Worm (Caenorhabditis elegans) whole organism, young adult: ENCODE results near the gene emc-1.

ENCODE experiments used
- B0019.2 ChIP-seq: fragments of 200-800 bp; sonication (Bioruptor generic); conservative IDR thresholded peaks from 2 replicates; pipeline ENCODE4 v1.3.6; 2022; ENCODE audit warnings: missing genetic modification reagents, missing genetic modification characterization, missing compliant biosample characterization
- B0336.3 ChIP-seq: fragments of 200-800 bp; sonication (Bioruptor generic); IDR thresholded peaks from 2 replicates; pipeline ENCODE4 v1.3.6; 2022; ENCODE audit warnings: missing genetic modification characterization, missing compliant biosample characterization
- D2030.7 ChIP-seq: fragments of 200-800 bp; sonication (Bioruptor generic); IDR thresholded peaks from 2 replicates; pipeline ENCODE4 v1.3.6; 2022; ENCODE audit warnings: missing genetic modification reagents, missing genetic modification characterization, missing compliant biosample characterization
- F22D6.2 ChIP-seq: sonication (generic microtip); optimal IDR thresholded peaks from 2 replicates; lab custom pipeline; 2016; ENCODE audit warnings: mild to moderate bottlenecking, missing genetic modification characterization, missing compliant biosample characterization
- F33H1.4 ChIP-seq: fragments of 200-800 bp; sonication (Bioruptor generic); IDR thresholded peaks from 2 replicates; pipeline ENCODE4 v1.3.6; 2022; ENCODE audit warnings: missing genetic modification reagents, missing genetic modification characterization, missing compliant biosample characterization
- F37B4.10 ChIP-seq: fragments of 200-800 bp; sonication (Bioruptor generic); IDR thresholded peaks from 2 replicates; pipeline ENCODE4 v1.3.6; 2022; ENCODE audit warnings: missing genetic modification characterization, missing compliant biosample characterization
- F52B5.7 ChIP-seq: sonication (generic microtip); optimal IDR thresholded peaks from 2 replicates; lab custom pipeline; 2016; ENCODE audit warnings: mild to moderate bottlenecking, missing genetic modification characterization, missing compliant biosample characterization
- F57A8.1 ChIP-seq: fragments of 200-800 bp; sonication (Bioruptor generic); optimal IDR thresholded peaks from 2 replicates; lab custom pipeline; 2018; ENCODE audit warnings: mild to moderate bottlenecking, missing genetic modification characterization, moderate library complexity, missing compliant biosample characterization
- F57C9.4 ChIP-seq: sonication (generic microtip); optimal IDR thresholded peaks from 2 replicates; lab custom pipeline; 2017; ENCODE audit warnings: mild to moderate bottlenecking, missing genetic modification characterization, missing compliant biosample characterization
- K12H6.12 ChIP-seq: fragments of 200-800 bp; sonication (Bioruptor generic); optimal IDR thresholded peaks from 2 replicates; lab custom pipeline; 2018; ENCODE audit warnings: mild to moderate bottlenecking, missing genetic modification characterization, missing compliant biosample characterization
- T07F8.4 ChIP-seq: sonication (generic microtip); optimal IDR thresholded peaks from 2 replicates; lab custom pipeline; 2016; ENCODE audit warnings: mild to moderate bottlenecking, missing genetic modification characterization, moderate library complexity, missing compliant biosample characterization
- Y56A3A.18 ChIP-seq: fragments of 200-800 bp; sonication (Bioruptor generic); IDR thresholded peaks from 2 replicates; pipeline ENCODE4 v1.3.6; 2022; ENCODE audit warnings: missing genetic modification reagents, missing genetic modification characterization, missing compliant biosample characterization
- aptf-2 ChIP-seq: fragments of 200-800 bp; sonication (Bioruptor generic); conservative IDR thresholded peaks from 2 replicates; pipeline ENCODE4 v1.3.6; 2022; ENCODE audit warnings: missing genetic modification reagents, missing genetic modification characterization, missing compliant biosample characterization
- attf-3 ChIP-seq: fragments of 200-800 bp; sonication (Bioruptor generic); conservative IDR thresholded peaks from 2 replicates; pipeline ENCODE4 v1.3.6; 2022; ENCODE audit warnings: missing genetic modification reagents, missing genetic modification characterization, missing compliant biosample characterization
- attf-5 ChIP-seq: fragments of 200-800 bp; sonication (Bioruptor generic); optimal IDR thresholded peaks from 2 replicates; lab custom pipeline; 2018; ENCODE audit warnings: mild to moderate bottlenecking, missing genetic modification characterization, missing compliant biosample characterization
- ccch-3 ChIP-seq: fragments of 200-800 bp; sonication (Bioruptor generic); optimal IDR thresholded peaks from 2 replicates; lab custom pipeline; 2018; ENCODE audit warnings: mild to moderate bottlenecking, missing genetic modification characterization, missing compliant biosample characterization
- cebp-1 ChIP-seq, 2 experiments: fragments of 200-800 bp in 1 of 2; sonication (Bioruptor generic) in 1 of 2; sonication (generic microtip) in 1 of 2; IDR thresholded peaks in 1 of 2; optimal IDR thresholded peaks in 1 of 2; 2 replicates each; pipeline versions ENCODE4 v1.3.6 to Lab custom; 2017 to 2022; ENCODE audit warnings: missing compliant biosample characterization in 2 of 2, missing genetic modification characterization in 2 of 2, mild to moderate bottlenecking in 1 of 2, missing genetic modification reagents in 1 of 2, moderate library complexity in 1 of 2
- chd-7 ChIP-seq: sonication (generic microtip); optimal IDR thresholded peaks from 2 replicates; lab custom pipeline; 2016; ENCODE audit warnings: mild to moderate bottlenecking, missing genetic modification characterization, moderate library complexity, missing compliant biosample characterization
- dox-1 ChIP-seq: fragments of 200-800 bp; sonication (Bioruptor generic); IDR thresholded peaks from 2 replicates; pipeline ENCODE4 v1.3.6; 2022; ENCODE audit warnings: missing genetic modification reagents, missing genetic modification characterization, missing compliant biosample characterization
- dpl-1 ChIP-seq: fragments of 150-350 bp; optimal IDR thresholded peaks from 2 replicates; lab custom pipeline; 2014; ENCODE audit warnings: missing biosample characterization, missing genetic modification reagents, missing genetic modification characterization
- efl-1 ChIP-seq: fragments of 150-350 bp; optimal IDR thresholded peaks from 2 replicates; lab custom pipeline; 2014; ENCODE audit warnings: missing biosample characterization, missing genetic modification reagents, missing genetic modification characterization
- ets-4 ChIP-seq: fragments of 200-800 bp; sonication (Bioruptor generic); optimal IDR thresholded peaks from 2 replicates; lab custom pipeline; 2018; ENCODE audit warnings: mild to moderate bottlenecking, missing genetic modification characterization, missing compliant biosample characterization
- hrde-1 ChIP-seq: sonication (generic microtip); optimal IDR thresholded peaks from 2 replicates; lab custom pipeline; 2016; ENCODE audit warnings: missing genetic modification characterization, mild to moderate bottlenecking, missing compliant biosample characterization, moderate library complexity, missing genotype, missing genetic modification reagents, borderline replicate concordance
- lin-40 ChIP-seq: sonication (generic microtip); optimal IDR thresholded peaks from 2 replicates; lab custom pipeline; 2016; ENCODE audit warnings: missing genetic modification characterization, mild to moderate bottlenecking, missing compliant biosample characterization, missing genotype, missing genetic modification reagents
- lin-54 ChIP-seq: fragments of 200-800 bp; sonication (Bioruptor generic); optimal IDR thresholded peaks from 2 replicates; lab custom pipeline; 2018; ENCODE audit warnings: mild to moderate bottlenecking, missing genetic modification characterization, missing compliant biosample characterization
- lsl-1 ChIP-seq: fragments of 200-800 bp; sonication (Bioruptor generic); optimal IDR thresholded peaks from 2 replicates; lab custom pipeline; 2018; ENCODE audit warnings: mild to moderate bottlenecking, missing genetic modification characterization, moderate library complexity, missing compliant biosample characterization
- madf-6 ChIP-seq: fragments of 200-800 bp; sonication (Bioruptor generic); IDR thresholded peaks from 2 replicates; pipeline ENCODE4 v1.3.6; 2022; ENCODE audit warnings: missing genetic modification reagents, missing genetic modification characterization, missing compliant biosample characterization
- madf-8 ChIP-seq: fragments of 200-800 bp; sonication (Bioruptor generic); conservative IDR thresholded peaks from 2 replicates; pipeline ENCODE4 v1.3.6; 2022; ENCODE audit warnings: missing genetic modification reagents, missing genetic modification characterization, missing compliant biosample characterization
- mcd-1 ChIP-seq: fragments of 200-800 bp; sonication (Bioruptor generic); IDR thresholded peaks from 2 replicates; pipeline ENCODE4 v1.3.6; 2022; ENCODE audit warnings: missing genetic modification reagents, missing genetic modification characterization, missing compliant biosample characterization
- mes-4 ChIP-seq: sonication (generic microtip); optimal IDR thresholded peaks from 2 replicates; lab custom pipeline; 2016; ENCODE audit warnings: missing genotype, missing genetic modification characterization, missing compliant biosample characterization
- nhr-120 ChIP-seq: fragments of 200-800 bp; sonication (Bioruptor generic); IDR thresholded peaks from 2 replicates; pipeline ENCODE4 v1.3.6; 2022; ENCODE audit warnings: missing genetic modification characterization, missing compliant biosample characterization
- rec-8 ChIP-seq, 2 experiments: sonication (generic microtip); optimal IDR thresholded peaks; 2 replicates each; lab custom pipeline; 2016; ENCODE audit warnings: mild to moderate bottlenecking in 2 of 2, missing genetic modification characterization in 2 of 2, missing genetic modification reagents in 2 of 2, missing genotype in 2 of 2, missing biosample characterization in 1 of 2, missing compliant biosample characterization in 1 of 2, moderate library complexity in 1 of 2
- rpc-1 ChIP-seq, 2 experiments: fragments of 150-350 bp in 1 of 2; sonication (generic microtip) in 1 of 2; optimal IDR thresholded peaks; 2 replicates each; lab custom pipeline; 2014 to 2018; ENCODE audit warnings: missing biosample characterization in 1 of 2, missing genetic modification characterization in 1 of 2, missing genetic modification reagents in 1 of 2, missing genotype in 1 of 2
- sea-2 ChIP-seq: fragments of 200-800 bp; sonication (Bioruptor generic); IDR thresholded peaks from 2 replicates; pipeline ENCODE4 v1.3.6; 2022; ENCODE audit warnings: missing genetic modification characterization, missing compliant biosample characterization
- snpc-1.3 ChIP-seq: sonication (generic microtip); optimal IDR thresholded peaks from 2 replicates; lab custom pipeline; 2017; ENCODE audit warnings: missing genetic modification characterization, mild to moderate bottlenecking, missing compliant biosample characterization, antibody characterized with exemption, moderate library complexity, missing genotype, missing genetic modification reagents; ENCODE audit not compliant: insufficient read depth
- somi-1 ChIP-seq: fragments of 200-800 bp; sonication (Bioruptor generic); optimal IDR thresholded peaks from 2 replicates; lab custom pipeline; 2018; ENCODE audit warnings: mild to moderate bottlenecking, missing genetic modification characterization, missing compliant biosample characterization
- xnd-1 ChIP-seq: sonication (generic microtip); optimal IDR thresholded peaks from 2 replicates; lab custom pipeline; 2016; ENCODE audit warnings: missing genotype, missing genetic modification reagents, missing genetic modification characterization, missing compliant biosample characterization
- zfh-2 ChIP-seq: fragments of 200-800 bp; sonication (Bioruptor generic); conservative IDR thresholded peaks from 2 replicates; pipeline ENCODE4 v1.3.6; 2022; ENCODE audit warnings: missing genetic modification reagents, missing genetic modification characterization, missing compliant biosample characterization
- ztf-18 ChIP-seq: sonication (generic microtip); optimal IDR thresholded peaks from 2 replicates; lab custom pipeline; 2016; ENCODE audit warnings: missing genotype, mild to moderate bottlenecking, missing genetic modification characterization, missing compliant biosample characterization
- ztf-28 ChIP-seq: fragments of 200-800 bp; sonication (Bioruptor generic); IDR thresholded peaks from 2 replicates; pipeline ENCODE4 v1.3.6; 2022; ENCODE audit warnings: missing genetic modification reagents, missing genetic modification characterization, missing compliant biosample characterization

emc-1 gene

DNA sequence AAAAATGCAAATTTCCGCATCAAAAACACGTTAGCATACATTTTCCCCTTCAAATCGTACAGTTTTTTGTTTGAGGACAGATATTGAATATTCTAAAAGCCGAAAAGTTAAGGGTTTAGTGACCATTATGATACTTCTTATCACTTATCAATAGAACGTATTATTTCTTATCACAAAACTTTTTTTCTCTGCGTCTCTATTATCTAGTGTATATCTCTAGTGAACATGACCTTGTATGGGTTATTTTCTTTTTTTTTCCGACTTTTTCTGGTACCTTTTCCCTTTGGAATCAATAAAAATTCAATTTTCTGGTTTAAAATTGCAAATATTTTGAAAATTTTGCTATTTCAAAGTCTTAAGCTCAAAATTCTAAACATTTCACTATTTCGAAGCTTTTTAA lies 3.5 kb upstream of the emc-1 start:
- TF ChIP-seq T07F8.4 = no peak
- no peak for TF ChIP-seq B0336.3 (GFP tag; lab: Robert Waterston, UW)
- TF ChIP-seq D2030.7 (GFP tag; lab: Robert Waterston, UW) = no peak
- no peak for TF ChIP-seq ztf-18
- TF ChIP-seq attf-3 (GFP tag; lab: Robert Waterston, UW) = no peak
- no peak for TF ChIP-seq F57A8.1 (GFP tag; lab: Kevin White, UChicago)

DNA sequence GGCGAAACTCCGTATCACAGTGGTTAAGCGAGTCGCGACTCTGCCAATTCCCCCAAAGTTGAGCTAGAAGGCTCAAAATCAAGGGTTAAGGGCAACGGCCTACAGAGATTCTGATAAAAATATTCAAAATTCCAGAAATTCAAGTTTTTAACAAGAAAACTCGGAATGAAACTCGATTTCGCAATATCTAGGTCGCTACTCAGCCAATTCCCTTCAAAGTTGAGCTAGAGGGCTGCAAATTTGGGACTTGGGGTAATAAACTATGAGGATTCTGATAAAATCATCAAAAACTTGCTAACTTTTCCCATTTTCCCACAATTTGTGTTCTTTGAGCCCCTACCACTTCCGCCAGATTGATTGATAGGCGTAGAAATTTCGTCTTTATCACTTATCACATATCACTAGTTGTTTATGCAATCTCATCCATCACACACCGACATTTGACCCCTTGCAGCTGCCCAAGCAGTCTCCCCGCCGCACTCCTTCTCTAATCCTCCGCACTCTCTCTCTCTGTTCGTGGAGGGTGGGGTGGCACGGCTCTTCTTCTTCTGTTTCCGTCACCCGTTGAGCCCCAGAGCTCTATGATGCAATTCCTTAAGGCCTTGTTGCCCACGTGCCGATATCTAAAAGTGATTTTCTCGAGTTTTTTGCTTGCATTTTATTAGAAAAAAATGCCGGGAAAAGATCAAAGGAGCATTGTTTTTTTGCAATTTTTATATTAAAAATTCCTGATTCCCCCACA lies 1.7 kb upstream of the emc-1 start:
- no peak for TF ChIP-seq dpl-1 (GFP tag; lab: Kevin White, UChicago)
- no peak for TF ChIP-seq ccch-3 (GFP tag; lab: Kevin White, UChicago)
- no peak for TF ChIP-seq rec-8 (tag; optimal IDR thresholded peaks at IDR 0.05; lab: Kevin White, UChicago)
- no peak for TF ChIP-seq F37B4.10 (GFP tag; lab: Robert Waterston, UW)
- no peak for TF ChIP-seq F57C9.4 (tag; lab: Kevin White, UChicago)
- TF ChIP-seq sea-2 = no peak
- TF ChIP-seq dox-1 (GFP tag; lab: Robert Waterston, UW) = 0 out of 2 replicates have a peak, but pooled peaks have one; percentile 7
- no peak for TF ChIP-seq Y56A3A.18 (GFP tag; lab: Robert Waterston, UW)
- TF ChIP-seq mcd-1 (GFP tag; lab: Robert Waterston, UW) = 0 out of 2 replicates have a peak, but pooled peaks have one; percentile 17
- TF ChIP-seq chd-7 (tag; lab: Kevin White, UChicago) = no peak
- no peak for TF ChIP-seq aptf-2
- peak; percentile 54 for TF ChIP-seq K12H6.12
- peak; percentile 84 for TF ChIP-seq somi-1
- TF ChIP-seq zfh-2 (GFP tag; lab: Robert Waterston, UW) = peak; percentile 90
- no peak for TF ChIP-seq nhr-120
- TF ChIP-seq B0019.2 = no peak
- TF ChIP-seq cebp-1 (GFP tag; IDR thresholded peaks at IDR 0.05; lab: Robert Waterston, UW) = 0 out of 2 replicates have a peak, but pooled peaks have one; percentile 14
- peak; percentile 92 for TF ChIP-seq cebp-1 (tag; optimal IDR thresholded peaks at IDR 0.05; lab: Kevin White, UChicago)
- TF ChIP-seq ztf-18 = no peak
- TF ChIP-seq D2030.7 (GFP tag; lab: Robert Waterston, UW) = no peak
- no peak for TF ChIP-seq ztf-28 (GFP tag; lab: Robert Waterston, UW)
- no peak for TF ChIP-seq ets-4 (GFP tag; lab: Kevin White, UChicago)
- TF ChIP-seq attf-5 = no peak
- no peak for TF ChIP-seq hrde-1
- TF ChIP-seq lin-40 = peak; percentile 2
- no peak for TF ChIP-seq snpc-1.3 (tag; lab: Kevin White, UChicago)
- TF ChIP-seq, all 124 proteins: peak for 7

- TF ChIP-seq efl-1 (peak; percentile 4), madf-6 (peak; percentile 81), F33H1.4 (peak; percentile 87), rpc-1 (optimal IDR thresholded peaks at IDR 0.05; lab: Kevin White, UChicago) (no peak), rpc-1 (tag; optimal IDR thresholded peaks at IDR 0.05; lab: Kevin White, UChicago) (no peak), mes-4 (tag; lab: Kevin White, UChicago) (no peak), madf-8 (GFP tag; lab: Robert Waterston, UW) (peak; percentile 58), lin-54 (GFP tag; lab: Kevin White, UChicago) (peak; percentile 26), F22D6.2 (no peak), ztf-18 (no peak), mcd-1 (GFP tag; lab: Robert Waterston, UW) (peak; percentile 44; the same call in 1 of the 2 replicates), xnd-1 (tag; lab: Kevin White, UChicago) (peak; percentile 87), F52B5.7 (tag; lab: Kevin White, UChicago) (no peak), lsl-1 (GFP tag; lab: Kevin White, UChicago) (peak; percentile 85), D2030.7 (GFP tag; lab: Robert Waterston, UW) (peak; percentile 60), ets-4 (GFP tag; lab: Kevin White, UChicago) (no peak)
These were observed 829 bp upstream of the emc-1 start for ce11 chrII:1500959-1501358.
